Fruit fly (Drosophila melanogaster) whole organism, embryonic: ENCODE measurements around the gene Ptp10D.

Experiments
- Awh ChIP-seq: fragments of 200-800 bp; sonication (Bioruptor generic); IDR thresholded peaks from 2 replicates; pipeline ENCODE4, ENCODE4 v1.3.6; 2022; ENCODE audit warnings: missing biosample characterization, missing genetic modification characterization
- Bgb ChIP-seq: fragments of 200-800 bp; sonication (Bioruptor generic); IDR thresholded peaks from 2 replicates; pipeline ENCODE4 v1.3.6; 2022; ENCODE audit warnings: missing biosample characterization, missing genetic modification characterization; ENCODE audit not compliant: partially characterized antibody
- BtbVII ChIP-seq: fragments of 200-800 bp; sonication (Bioruptor generic); optimal IDR thresholded peaks from 3 replicates; lab custom pipeline; 2017; ENCODE audit warnings: missing biosample characterization, mild to moderate bottlenecking, missing genetic modification characterization
- CG10321 ChIP-seq: fragments of 200-800 bp; sonication (Bioruptor generic); IDR thresholded peaks from 2 replicates; pipeline ENCODE4 v1.3.6; 2022; ENCODE audit warnings: missing biosample characterization, missing genetic modification characterization
- CG10462 ChIP-seq: fragments of 200-800 bp; sonication (Bioruptor generic); optimal IDR thresholded peaks from 2 replicates; lab custom pipeline; 2016; ENCODE audit warnings: missing biosample characterization, missing genetic modification characterization
- CG11504 ChIP-seq: fragments of 200-800 bp; sonication (Bioruptor generic); optimal IDR thresholded peaks from 3 replicates; lab custom pipeline; 2019; ENCODE audit warnings: missing biosample characterization, mild to moderate bottlenecking, missing genetic modification characterization, moderate library complexity
- CG14710 ChIP-seq: fragments of 200-800 bp; sonication (Bioruptor generic); optimal IDR thresholded peaks from 3 replicates; lab custom pipeline; 2019; ENCODE audit warnings: missing biosample characterization, mild to moderate bottlenecking, missing genetic modification characterization, moderate library complexity
- CG1603 ChIP-seq: fragments of 200-800 bp; sonication (Bioruptor generic); optimal IDR thresholded peaks from 2 replicates; lab custom pipeline; 2019; ENCODE audit warnings: missing biosample characterization, mild to moderate bottlenecking, missing genetic modification characterization, moderate library complexity
- CG17186 ChIP-seq: fragments of 200-800 bp; sonication (Bioruptor generic); optimal IDR thresholded peaks from 3 replicates; lab custom pipeline; 2017; ENCODE audit warnings: missing biosample characterization, missing genetic modification reagents, missing genetic modification characterization
- CG17568 ChIP-seq: fragments of 200-800 bp; sonication (Bioruptor generic); optimal IDR thresholded peaks from 2 replicates; lab custom pipeline; 2018; ENCODE audit warnings: missing biosample characterization, mild to moderate bottlenecking, missing genetic modification characterization, moderate library complexity
- CG18262 ChIP-seq: fragments of 200-800 bp; optimal IDR thresholded peaks from 3 replicates; lab custom pipeline; 2019; ENCODE audit warnings: missing biosample characterization, mild to moderate bottlenecking, missing genetic modification characterization, moderate library complexity
- CG1832 ChIP-seq: fragments of 200-800 bp; sonication (Bioruptor generic); optimal IDR thresholded peaks from 2 replicates; lab custom pipeline; 2017; ENCODE audit warnings: missing biosample characterization, mild to moderate bottlenecking, missing genetic modification characterization, inconsistent platforms
- CG2712 ChIP-seq: fragments of 200-800 bp; optimal IDR thresholded peaks from 3 replicates; lab custom pipeline; 2019; ENCODE audit warnings: missing biosample characterization, mild to moderate bottlenecking, missing genetic modification characterization, moderate library complexity
- CG30020 ChIP-seq: fragments of 200-800 bp; optimal IDR thresholded peaks from 2 replicates; lab custom pipeline; 2019; ENCODE audit warnings: missing biosample characterization, mild to moderate bottlenecking, missing genetic modification characterization, moderate library complexity
- CG30431 ChIP-seq: fragments of 200-800 bp; sonication (Bioruptor generic); optimal IDR thresholded peaks from 2 replicates; lab custom pipeline; 2017; ENCODE audit warnings: missing biosample characterization, missing genetic modification characterization
- CG4360 ChIP-seq: fragments of 200-800 bp; sonication (Bioruptor generic); IDR thresholded peaks from 2 replicates; pipeline ENCODE4 v1.3.6; 2022; ENCODE audit warnings: missing biosample characterization, missing genetic modification characterization
- CG6683 ChIP-seq: fragments of 200-800 bp; sonication (Bioruptor generic); optimal IDR thresholded peaks from 2 replicates; lab custom pipeline; 2017; ENCODE audit warnings: missing biosample characterization, mild to moderate bottlenecking, missing genetic modification characterization, missing genetic modification reagents
- CG6791 ChIP-seq: fragments of 200-800 bp; sonication (Bioruptor generic); IDR thresholded peaks from 3 replicates; pipeline ENCODE4 v1.3.6; 2022; ENCODE audit warnings: missing biosample characterization, missing genetic modification characterization; ENCODE audit not compliant: partially characterized antibody
- CG8290 ChIP-seq, 3 experiments: fragments of 200-800 bp; sonication (Bioruptor generic); optimal IDR thresholded peaks; 2 replicates each; lab custom pipeline; 2016 to 2019; ENCODE audit warnings: missing biosample characterization in 3 of 3, missing genetic modification characterization in 3 of 3, mild to moderate bottlenecking in 2 of 3, moderate library complexity in 1 of 3
- CG9437 ChIP-seq: fragments of 200-800 bp; sonication (Bioruptor generic); optimal IDR thresholded peaks from 2 replicates; lab custom pipeline; 2018; ENCODE audit warnings: missing biosample characterization, mild to moderate bottlenecking, missing genetic modification characterization
- CG9797 ChIP-seq: fragments of 200-800 bp; sonication (Bioruptor generic); optimal IDR thresholded peaks from 3 replicates; lab custom pipeline; 2018; ENCODE audit warnings: missing biosample characterization, mild to moderate bottlenecking, missing genetic modification characterization
- NC2α ChIP-seq: fragments of 200-800 bp; sonication (Bioruptor generic); optimal IDR thresholded peaks from 2 replicates; lab custom pipeline; 2016; ENCODE audit warnings: missing biosample characterization, missing genetic modification characterization
- Neu2 ChIP-seq: fragments of 200-800 bp; sonication (Bioruptor generic); optimal IDR thresholded peaks from 3 replicates; lab custom pipeline; 2016; ENCODE audit warnings: missing biosample characterization, missing genetic modification characterization, borderline replicate concordance
- ac ChIP-seq: fragments of 200-800 bp; sonication (Bioruptor generic); optimal IDR thresholded peaks from 3 replicates; lab custom pipeline; 2017; ENCODE audit warnings: missing biosample characterization, mild to moderate bottlenecking, missing genetic modification characterization
- bigmax ChIP-seq: fragments of 200-800 bp; sonication (Bioruptor generic); optimal IDR thresholded peaks from 2 replicates; lab custom pipeline; 2018; ENCODE audit warnings: missing biosample characterization, mild to moderate bottlenecking, missing genetic modification characterization
- bsh ChIP-seq, 2 experiments: fragments of 200-800 bp; sonication (Bioruptor generic); optimal IDR thresholded peaks; 2 replicates each; lab custom pipeline; 2017 to 2018; ENCODE audit warnings: mild to moderate bottlenecking in 2 of 2, missing biosample characterization in 2 of 2, missing genetic modification characterization in 2 of 2, moderate library complexity in 1 of 2
- crol ChIP-seq: fragments of 200-800 bp; sonication (Bioruptor generic); IDR thresholded peaks from 2 replicates; pipeline ENCODE4 v1.3.6; 2022; ENCODE audit warnings: missing biosample characterization, missing genetic modification characterization
- dm ChIP-seq: fragments of 200-800 bp; sonication (Bioruptor generic); optimal IDR thresholded peaks from 3 replicates; lab custom pipeline; 2016; ENCODE audit warnings: missing biosample characterization, missing genetic modification characterization
- fd96Cb ChIP-seq: fragments of 200-800 bp; sonication (Bioruptor generic); optimal IDR thresholded peaks from 2 replicates; lab custom pipeline; 2018; ENCODE audit warnings: missing biosample characterization, mild to moderate bottlenecking, missing genetic modification characterization, moderate library complexity
- h ChIP-seq: fragments of >200 bp; optimal IDR thresholded peaks from 2 replicates; lab custom pipeline; 2017
- kni ChIP-seq: fragments of 200-800 bp; sonication (Bioruptor generic); optimal IDR thresholded peaks from 3 replicates; lab custom pipeline; 2017; ENCODE audit warnings: mild to moderate bottlenecking, missing biosample characterization, missing genetic modification reagents, missing genetic modification characterization
- pfk ChIP-seq: fragments of 200-800 bp; sonication (Bioruptor generic); optimal IDR thresholded peaks from 2 replicates; lab custom pipeline; 2018; ENCODE audit warnings: missing biosample characterization, mild to moderate bottlenecking, missing genetic modification characterization, moderate library complexity
- pnt ChIP-seq: fragments of 200-800 bp; sonication (Bioruptor generic); optimal IDR thresholded peaks from 3 replicates; lab custom pipeline; 2016; ENCODE audit warnings: missing biosample characterization, missing genetic modification characterization
- pros ChIP-seq: fragments of 200-800 bp; sonication (Bioruptor generic); optimal IDR thresholded peaks from 3 replicates; lab custom pipeline; 2019; ENCODE audit warnings: missing biosample characterization, mild to moderate bottlenecking, missing genetic modification characterization, moderate library complexity
- row ChIP-seq: fragments of 200-800 bp; sonication (Bioruptor generic); IDR thresholded peaks from 3 replicates; pipeline ENCODE4 v1.3.6; 2022; ENCODE audit warnings: missing biosample characterization, missing genetic modification characterization
- sens ChIP-seq: fragments of 200-800 bp; sonication (Bioruptor generic); peaks from one replicate; lab custom pipeline; 2016; ENCODE audit warnings: missing biosample characterization, missing genetic modification characterization
- slp2 ChIP-seq: fragments of 200-800 bp; sonication (Bioruptor generic); optimal IDR thresholded peaks from 2 replicates; lab custom pipeline; 2016; ENCODE audit warnings: missing biosample characterization, missing genetic modification characterization
- sqz ChIP-seq: fragments of 200-800 bp; sonication (Bioruptor generic); optimal IDR thresholded peaks from 3 replicates; lab custom pipeline; 2018; ENCODE audit warnings: missing biosample characterization, mild to moderate bottlenecking, missing genetic modification characterization
- stwl ChIP-seq: fragments of 200-800 bp; sonication (Bioruptor generic); optimal IDR thresholded peaks from 3 replicates; lab custom pipeline; 2018; ENCODE audit warnings: missing biosample characterization, mild to moderate bottlenecking, missing genetic modification characterization, moderate library complexity

Ptp10D gene

dm6 chrX:11631704-11632103 lies 9.9 kb downstream of the Ptp10D start (continued):
- TF ChIP-seq CG9437 (GFP tag; lab: Kevin White, UChicago) = no peak
- no peak for TF ChIP-seq h (lab: Kevin White, UChicago)
- TF ChIP-seq fd96Cb (tag; lab: Kevin White, UChicago) = no peak
- TF ChIP-seq kni = peak; percentile 56
- peak; percentile 53 for TF ChIP-seq sqz (GFP tag; lab: Kevin White, UChicago)
- TF ChIP-seq CG30431 (GFP tag; lab: Kevin White, UChicago) = no peak
- TF ChIP-seq sens = peak; percentile 13
- TF ChIP-seq ac = no peak
- TF ChIP-seq dm (GFP tag; lab: Kevin White, UChicago) = no peak
- no peak for TF ChIP-seq CG2712 (tag; lab: Kevin White, UChicago)
- no peak for TF ChIP-seq CG4360 (GFP tag; lab: Robert Waterston, UW)
- no peak for TF ChIP-seq CG10462 (GFP tag; lab: Kevin White, UChicago)
- no peak for TF ChIP-seq CG6683 (GFP tag; lab: Kevin White, UChicago)
- TF ChIP-seq slp2 (GFP tag; lab: Kevin White, UChicago) = no peak
- TF ChIP-seq pros (GFP tag; lab: Kevin White, UChicago) = peak; percentile 77
- TF ChIP-seq CG18262 (tag; lab: Kevin White, UChicago) = no peak
- no peak for TF ChIP-seq Bgb (GFP tag; lab: Robert Waterston, UW)
- TF ChIP-seq Neu2 (GFP tag; lab: Kevin White, UChicago) = no peak
- TF ChIP-seq CG10321 (GFP tag; lab: Robert Waterston, UW) = no peak
- TF ChIP-seq crol = 0 out of 2 replicates have a peak, but pooled peaks have one; percentile 13
- no peak for TF ChIP-seq CG17568 (GFP tag; lab: Kevin White, UChicago)

- TF ChIP-seq CG11504 (tag; lab: Kevin White, UChicago) (peak; percentile 3), bsh (GFP tag; optimal IDR thresholded peaks at IDR 0.05; lab: Kevin White, UChicago) (peak in 1 of 2 experiments; percentile 19), row (GFP tag; lab: Robert Waterston, UW) (0 out of 3 replicates have a peak, but pooled peaks have one; percentile 7), sens (peak; percentile 6), CG1603 (tag; lab: Kevin White, UChicago) (peak; percentile 40)
Observed at dm6 chrX:11633199-11633598, 11.4 kb downstream of the Ptp10D start.

- no peak for TF ChIP-seq NC2α (GFP tag; lab: Kevin White, UChicago)
- peak; percentile 76 for TF ChIP-seq CG1832 (GFP tag; lab: Kevin White, UChicago)
- TF ChIP-seq stwl (tag; lab: Kevin White, UChicago) = peak; percentile 17
- no peak for TF ChIP-seq Awh (GFP tag; lab: Robert Waterston, UW)
- TF ChIP-seq sens = peak; percentile 36
- no peak for TF ChIP-seq CG9797 (GFP tag; lab: Kevin White, UChicago)
- TF ChIP-seq bigmax (GFP tag; lab: Kevin White, UChicago) = no peak
- TF ChIP-seq BtbVII (GFP tag; lab: Kevin White, UChicago) = no peak
- 0 out of 3 replicates have a peak, but pooled peaks have one; percentile 24 for TF ChIP-seq CG6791 (GFP tag; lab: Robert Waterston, UW)
- peak; percentile 91 for TF ChIP-seq pfk
- TF ChIP-seq CG30020 (tag; lab: Kevin White, UChicago) = peak; percentile 59
- no peak for TF ChIP-seq pnt (GFP tag; lab: Kevin White, UChicago)
- no peak for TF ChIP-seq CG17186 (GFP tag; lab: Kevin White, UChicago)
- TF ChIP-seq crol = 0 out of 2 replicates have a peak, but pooled peaks have one; percentile 22
- TF ChIP-seq CG8290 (GFP tag; optimal IDR thresholded peaks at IDR 0.05; lab: Kevin White, UChicago) = peak; percentile 20
- no peak for TF ChIP-seq CG8290 (tag; optimal IDR thresholded peaks at IDR 0.05; lab: Kevin White, UChicago)
- TF ChIP-seq CG14710 (tag; lab: Kevin White, UChicago) = no peak
Observed at dm6 chrX:11640477-11640876, 18.7 kb downstream of the Ptp10D start.
